Fruit fly (Drosophila melanogaster): Measurements from ENCODE around the gene Cad96Ca.

The Cad96Ca gene

DNA sequence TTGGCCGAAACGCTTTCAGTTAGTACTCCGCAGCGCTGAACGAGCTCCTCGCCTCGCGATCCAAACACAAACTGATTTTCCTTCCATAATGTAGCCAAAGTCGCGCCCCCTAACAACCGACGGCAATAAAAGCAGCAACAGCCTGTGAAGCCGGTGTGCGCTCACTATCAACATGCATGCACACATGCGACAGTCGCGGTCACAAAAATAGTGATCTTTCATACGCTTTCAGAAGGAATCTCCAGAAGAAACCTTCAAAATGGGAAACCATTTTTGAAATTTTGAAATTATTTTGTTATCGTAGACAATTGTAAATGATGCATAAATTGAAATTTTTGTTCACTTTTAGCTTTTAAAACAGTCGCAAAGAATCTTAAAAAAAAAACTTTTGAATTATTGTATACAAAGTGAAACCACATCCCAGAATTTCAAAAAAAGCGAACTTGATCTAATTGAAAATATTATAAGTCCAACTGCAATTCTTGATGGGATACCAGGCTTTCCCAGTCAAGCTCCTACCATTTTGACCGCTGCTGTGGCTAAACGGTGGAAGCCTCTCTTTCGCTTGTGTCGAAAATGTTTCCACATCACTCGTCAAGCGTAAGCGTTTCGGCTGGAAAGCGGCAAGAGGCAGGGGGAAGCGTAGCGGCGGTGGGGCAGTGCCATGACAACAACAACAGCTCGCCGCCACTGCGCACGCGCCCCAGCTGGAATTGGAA lies 24.3 kb upstream of the Cad96Ca start, which contains the start of gene Cad96Cb:
Cad96Cb (minus strand) TSS at position 51 of the 719 bp plus-strand sequence.
- no peak for TF ChIP-seq psq (optimal IDR thresholded peaks at IDR 0.05)
- TF ChIP-seq ttk (optimal IDR thresholded peaks at IDR 0.05) = no peak
- no peak for TF ChIP-seq insv (optimal IDR thresholded peaks at IDR 0.05)
- TF ChIP-seq Myc (optimal IDR thresholded peaks at IDR 0.05) = no peak
- TF ChIP-seq Sin3A (optimal IDR thresholded peaks at IDR 0.05) = no peak
- TF ChIP-seq h (optimal IDR thresholded peaks at IDR 0.05) = no peak

- TF ChIP-seq h (optimal IDR thresholded peaks at IDR 0.05) (no peak), Sin3A (optimal IDR thresholded peaks at IDR 0.05) (no peak), insv (optimal IDR thresholded peaks at IDR 0.05) (no peak), ttk (optimal IDR thresholded peaks at IDR 0.05) (no peak)
Measured at dm6 chr3R:25225483-25225882, 17.4 kb upstream of the Cad96Ca start.

- no peak for TF ChIP-seq insv (optimal IDR thresholded peaks at IDR 0.05)
- TF ChIP-seq Myc (optimal IDR thresholded peaks at IDR 0.05) = no peak
- TF ChIP-seq Sin3A (optimal IDR thresholded peaks at IDR 0.05) = no peak
- TF ChIP-seq h (optimal IDR thresholded peaks at IDR 0.05) = no peak
- TF ChIP-seq psq (optimal IDR thresholded peaks at IDR 0.05) = no peak
- no peak for TF ChIP-seq ttk (optimal IDR thresholded peaks at IDR 0.05)
Measured at dm6 chr3R:25221203-25221807, 13.2 kb upstream of the Cad96Ca start, which contains the start of gene Alg9. Alg9 (plus strand) TSS chr3R:25221589.

dm6 chr3R:25219018-25219417 lies 10.9 kb upstream of the Cad96Ca start, which contains the start of gene CG31103:
CG31103 (plus strand) TSS chr3R:25219318.
- TF ChIP-seq h (optimal IDR thresholded peaks at IDR 0.05) = no peak
- no peak for TF ChIP-seq insv (optimal IDR thresholded peaks at IDR 0.05)
- TF ChIP-seq Myc (optimal IDR thresholded peaks at IDR 0.05) = no peak
- no peak for TF ChIP-seq psq (optimal IDR thresholded peaks at IDR 0.05)
- no peak for TF ChIP-seq ttk (optimal IDR thresholded peaks at IDR 0.05)
- TF ChIP-seq Sin3A (optimal IDR thresholded peaks at IDR 0.05) = no peak

- TF ChIP-seq Myc (optimal IDR thresholded peaks at IDR 0.05) = no peak
- no peak for TF ChIP-seq psq (optimal IDR thresholded peaks at IDR 0.05)
- TF ChIP-seq insv (optimal IDR thresholded peaks at IDR 0.05) = no peak
- TF ChIP-seq h (optimal IDR thresholded peaks at IDR 0.05) = no peak
- TF ChIP-seq Sin3A (optimal IDR thresholded peaks at IDR 0.05) = no peak
- TF ChIP-seq ttk (optimal IDR thresholded peaks at IDR 0.05) = no peak
Measured at dm6 chr3R:25215997-25216396, 7.9 kb upstream of the Cad96Ca start, which contains the start of gene CG31106. CG31106 (plus strand) TSS chr3R:25216297.

- TF ChIP-seq insv (optimal IDR thresholded peaks at IDR 0.05) = no peak
- TF ChIP-seq Sin3A (optimal IDR thresholded peaks at IDR 0.05) = no peak
- no peak for TF ChIP-seq Myc (optimal IDR thresholded peaks at IDR 0.05)
- TF ChIP-seq psq (optimal IDR thresholded peaks at IDR 0.05) = no peak
- TF ChIP-seq h (optimal IDR thresholded peaks at IDR 0.05) = no peak
- TF ChIP-seq ttk (optimal IDR thresholded peaks at IDR 0.05) = no peak
Measured at dm6 chr3R:25215123-25215522, 7.0 kb upstream of the Cad96Ca start, which contains the start of gene Saysd1. Saysd1 (minus strand) TSS chr3R:25215188.

- TF ChIP-seq insv (optimal IDR thresholded peaks at IDR 0.05) = no peak
- no peak for TF ChIP-seq ttk (optimal IDR thresholded peaks at IDR 0.05)
- TF ChIP-seq Sin3A (optimal IDR thresholded peaks at IDR 0.05) = no peak
- TF ChIP-seq Myc (optimal IDR thresholded peaks at IDR 0.05) = no peak
- no peak for TF ChIP-seq psq (optimal IDR thresholded peaks at IDR 0.05)
- TF ChIP-seq h (optimal IDR thresholded peaks at IDR 0.05) = no peak
Measured at dm6 chr3R:25209207-25209606, 1.1 kb upstream of the Cad96Ca start.

DNA sequence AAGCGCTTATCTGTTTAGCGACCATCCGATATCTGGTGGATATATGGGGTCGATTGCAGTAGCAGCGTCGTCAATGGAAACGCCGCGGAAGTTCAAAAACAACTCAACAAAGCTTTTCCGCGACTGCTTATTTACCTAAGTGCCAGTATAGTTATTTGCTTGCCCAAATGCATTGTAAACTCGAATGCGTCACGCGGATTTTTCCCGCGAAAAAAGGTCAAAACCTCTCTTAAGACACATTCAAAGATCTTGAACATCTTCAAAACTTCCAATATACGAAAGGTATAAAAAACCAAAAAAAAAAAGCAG lies 638 bp upstream of the Cad96Ca start:
- TF ChIP-seq Myc (optimal IDR thresholded peaks at IDR 0.05) = no peak
- TF ChIP-seq ttk (optimal IDR thresholded peaks at IDR 0.05) = no peak
- no peak for TF ChIP-seq h (optimal IDR thresholded peaks at IDR 0.05)
- no peak for TF ChIP-seq Sin3A (optimal IDR thresholded peaks at IDR 0.05)
- TF ChIP-seq psq (optimal IDR thresholded peaks at IDR 0.05) = no peak
- no peak for TF ChIP-seq insv (optimal IDR thresholded peaks at IDR 0.05)

dm6 chr3R:25207405-25208003 lies 579 bp downstream of the Cad96Ca start:
- no peak for TF ChIP-seq Sin3A (optimal IDR thresholded peaks at IDR 0.05)
- TF ChIP-seq Myc (optimal IDR thresholded peaks at IDR 0.05) = no peak
- no peak for TF ChIP-seq psq (optimal IDR thresholded peaks at IDR 0.05)
- no peak for TF ChIP-seq ttk (optimal IDR thresholded peaks at IDR 0.05)
- TF ChIP-seq h (optimal IDR thresholded peaks at IDR 0.05) = no peak
- no peak for TF ChIP-seq insv (optimal IDR thresholded peaks at IDR 0.05)

DNA sequence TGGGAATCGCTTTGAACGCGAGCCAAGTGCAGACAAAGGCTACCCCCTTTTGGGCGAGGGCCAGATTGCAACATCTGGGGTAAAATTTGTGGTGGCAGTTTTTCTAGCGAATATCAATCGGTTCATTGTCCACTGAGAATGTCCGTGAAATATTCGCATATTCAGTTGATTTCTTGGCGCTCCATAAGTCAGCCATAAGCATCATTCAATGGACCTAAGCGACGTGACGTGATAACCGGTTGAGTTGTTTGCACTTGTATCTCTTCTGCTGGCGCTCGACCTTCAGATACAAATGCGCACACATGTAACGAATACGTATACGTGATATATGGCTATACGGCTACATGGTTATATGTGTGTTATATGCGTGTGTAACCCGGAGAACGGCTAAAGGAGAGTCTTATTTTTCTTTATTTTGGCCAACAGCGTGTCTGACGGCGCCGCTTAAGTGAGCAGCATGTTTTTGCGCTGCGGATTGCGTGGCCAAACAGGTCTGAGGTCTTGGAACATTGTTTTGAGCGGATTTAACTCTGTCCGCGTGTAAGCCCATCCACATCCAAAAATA lies 2.6 kb downstream of the Cad96Ca start:
- TF ChIP-seq ttk (optimal IDR thresholded peaks at IDR 0.05) (no peak), Sin3A (optimal IDR thresholded peaks at IDR 0.05) (no peak), h (optimal IDR thresholded peaks at IDR 0.05) (no peak), insv (optimal IDR thresholded peaks at IDR 0.05) (no peak), psq (optimal IDR thresholded peaks at IDR 0.05) (no peak), Myc (optimal IDR thresholded peaks at IDR 0.05) (no peak)

DNA sequence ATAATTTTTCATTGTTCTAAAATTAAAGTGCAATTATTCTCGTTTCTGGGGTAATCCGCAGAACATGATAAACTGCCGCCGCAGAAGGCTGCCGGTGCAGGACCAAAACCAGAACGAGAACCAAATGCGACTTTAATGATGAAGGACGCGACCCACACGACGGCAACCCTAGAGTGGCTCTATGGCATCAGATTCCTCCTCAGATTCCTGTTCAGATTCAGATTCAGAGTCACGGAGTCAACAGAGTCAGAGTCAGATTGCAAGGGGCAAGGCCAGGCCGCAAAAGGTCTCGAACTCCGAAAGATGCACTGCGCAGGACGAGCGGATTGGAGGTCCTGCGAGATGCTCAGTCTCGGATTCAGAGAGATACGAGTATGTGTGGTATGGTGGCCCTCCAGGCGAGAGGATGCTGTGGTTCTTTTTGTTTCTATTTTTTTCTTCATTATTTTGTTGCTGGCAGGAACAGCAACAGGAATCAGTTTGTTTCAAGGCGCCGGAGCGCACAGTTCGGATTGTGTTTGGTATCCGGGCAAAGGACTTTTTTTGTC lies 8.7 kb downstream of the Cad96Ca start, which contains the start of gene CG13654:
CG13654 (plus strand) TSS at position 498 of the 548 bp plus-strand sequence.
- TF ChIP-seq ttk (optimal IDR thresholded peaks at IDR 0.05) (no peak), h (optimal IDR thresholded peaks at IDR 0.05) (no peak), Sin3A (optimal IDR thresholded peaks at IDR 0.05) (no peak)

Measured in Kc167 (cell line).